Fruit fly (Drosophila melanogaster) whole organism, embryonic: Measurements from ENCODE around the gene Cpr23B.

ENCODE experiments used
- BtbVII ChIP-seq: fragments of 200-800 bp; sonication (Bioruptor generic); optimal IDR thresholded peaks from 3 replicates; lab custom pipeline; 2017; ENCODE audit warnings: missing biosample characterization, mild to moderate bottlenecking, missing genetic modification characterization
- CG10209 ChIP-seq: fragments of 200-800 bp; sonication (Bioruptor generic); optimal IDR thresholded peaks from 3 replicates; lab custom pipeline; 2017; ENCODE audit warnings: missing biosample characterization, mild to moderate bottlenecking, missing genetic modification characterization, missing genetic modification reagents
- CG11398 ChIP-seq: fragments of 200-800 bp; sonication (Bioruptor generic); optimal IDR thresholded peaks from 2 replicates; lab custom pipeline; 2016; ENCODE audit warnings: missing biosample characterization, missing genetic modification characterization
- CG1529 ChIP-seq: fragments of 200-800 bp; sonication (Bioruptor generic); optimal IDR thresholded peaks from 3 replicates; lab custom pipeline; 2018; ENCODE audit warnings: missing biosample characterization, missing genetic modification characterization
- CG1603 ChIP-seq: fragments of 200-800 bp; sonication (Bioruptor generic); optimal IDR thresholded peaks from 2 replicates; lab custom pipeline; 2019; ENCODE audit warnings: missing biosample characterization, mild to moderate bottlenecking, missing genetic modification characterization, moderate library complexity
- CG1647 ChIP-seq: fragments of 200-800 bp; sonication (Bioruptor generic); optimal IDR thresholded peaks from 3 replicates; lab custom pipeline; 2016; ENCODE audit warnings: missing biosample characterization, missing genetic modification characterization
- CG18764 ChIP-seq: fragments of 200-800 bp; sonication (Bioruptor generic); optimal IDR thresholded peaks from 3 replicates; lab custom pipeline; 2016; ENCODE audit warnings: missing biosample characterization, missing genetic modification characterization
- CG33213 ChIP-seq: fragments of 200-800 bp; sonication (Bioruptor generic); optimal IDR thresholded peaks from 3 replicates; lab custom pipeline; 2016; ENCODE audit warnings: missing biosample characterization, missing genetic modification characterization
- CG34422 ChIP-seq: fragments of 200-800 bp; sonication (Bioruptor generic); IDR thresholded peaks from 3 replicates; pipeline ENCODE4 v1.3.6; 2022; ENCODE audit warnings: missing biosample characterization, missing genetic modification characterization
- CG4404 ChIP-seq: fragments of 200-800 bp; sonication (Bioruptor generic); IDR thresholded peaks from 2 replicates; pipeline ENCODE4 v1.3.6; 2022; ENCODE audit warnings: missing biosample characterization, missing genetic modification characterization
- CG4854 ChIP-seq: fragments of 200-800 bp; sonication (Bioruptor generic); optimal IDR thresholded peaks from 2 replicates; lab custom pipeline; 2016; ENCODE audit warnings: missing biosample characterization, missing genetic modification characterization, inconsistent platforms
- CG6654 ChIP-seq: fragments of 200-800 bp; sonication (Bioruptor generic); optimal IDR thresholded peaks from 2 replicates; lab custom pipeline; 2017; ENCODE audit warnings: missing biosample characterization, mild to moderate bottlenecking, missing genetic modification characterization
- CG7786 ChIP-seq: fragments of 200-800 bp; sonication (Bioruptor generic); optimal IDR thresholded peaks from 2 replicates; lab custom pipeline; 2016; ENCODE audit warnings: missing biosample characterization, missing genetic modification characterization
- CG7987 ChIP-seq: fragments of 200-800 bp; sonication (Bioruptor generic); optimal IDR thresholded peaks from 2 replicates; lab custom pipeline; 2018; ENCODE audit warnings: missing biosample characterization, mild to moderate bottlenecking, missing genetic modification characterization, moderate library complexity
- CG9817 ChIP-seq: fragments of 200-800 bp; sonication (Bioruptor generic); optimal IDR thresholded peaks from 2 replicates; lab custom pipeline; 2018; ENCODE audit warnings: missing biosample characterization, mild to moderate bottlenecking, missing genetic modification characterization, moderate library complexity
- CG9932 ChIP-seq: fragments of 200-800 bp; sonication (Bioruptor generic); IDR thresholded peaks from 2 replicates; pipeline ENCODE4 v1.3.6; 2022; ENCODE audit warnings: missing biosample characterization, missing genetic modification characterization
- D19A ChIP-seq: fragments of 200-800 bp; optimal IDR thresholded peaks from 3 replicates; lab custom pipeline; 2019; ENCODE audit warnings: missing biosample characterization, mild to moderate bottlenecking, missing genetic modification characterization, moderate library complexity
- Dad ChIP-seq: fragments of 200-800 bp; sonication (Bioruptor generic); optimal IDR thresholded peaks from 3 replicates; lab custom pipeline; 2016; ENCODE audit warnings: missing biosample characterization, missing genetic modification characterization
- Deaf1 ChIP-seq: fragments of 200-800 bp; optimal IDR thresholded peaks from 3 replicates; lab custom pipeline; 2019; ENCODE audit warnings: missing biosample characterization, mild to moderate bottlenecking, missing genetic modification characterization, moderate library complexity
- E2f1 ChIP-seq: fragments of 200-800 bp; sonication (Bioruptor generic); IDR thresholded peaks from 2 replicates; pipeline ENCODE4 v1.3.6; 2022; ENCODE audit warnings: missing biosample characterization, missing genetic modification characterization
- H15 ChIP-seq: fragments of 200-800 bp; sonication (Bioruptor generic); IDR thresholded peaks from 3 replicates; pipeline ENCODE4 v1.3.6; 2022; ENCODE audit warnings: missing biosample characterization, missing genetic modification characterization
- Hmr ChIP-seq: fragments of 200-800 bp; sonication (Bioruptor generic); optimal IDR thresholded peaks from 3 replicates; lab custom pipeline; 2017; ENCODE audit warnings: mild to moderate bottlenecking, missing biosample characterization, missing genetic modification reagents, missing genetic modification characterization
- Lpt ChIP-seq: fragments of >200 bp; optimal IDR thresholded peaks from 2 replicates; lab custom pipeline; 2018; ENCODE audit warnings: missing biosample characterization, missing genetic modification characterization
- MBD-R2 ChIP-seq: fragments of 200-800 bp; sonication (Bioruptor generic); IDR thresholded peaks from 2 replicates; pipeline ENCODE4 v1.3.6; 2022; ENCODE audit warnings: missing biosample characterization, missing genetic modification characterization
- Myb ChIP-seq: fragments of 200-800 bp; sonication (Bioruptor generic); optimal IDR thresholded peaks from 2 replicates; lab custom pipeline; 2016; ENCODE audit warnings: missing biosample characterization, missing genetic modification characterization
- Nf-YB ChIP-seq: fragments of 200-800 bp; sonication (Bioruptor generic); optimal IDR thresholded peaks from 3 replicates; lab custom pipeline; 2019; ENCODE audit warnings: missing biosample characterization, mild to moderate bottlenecking, missing genetic modification characterization, moderate library complexity
- Opbp ChIP-seq: fragments of 200-800 bp; sonication (Bioruptor generic); IDR thresholded peaks from 3 replicates; pipeline ENCODE4 v1.3.6; 2022; ENCODE audit warnings: missing biosample characterization, missing genetic modification characterization; ENCODE audit not compliant: partially characterized antibody
- Ptx1 ChIP-seq: fragments of 200-800 bp; sonication (Bioruptor generic); IDR thresholded peaks from 2 replicates; pipeline ENCODE4 v1.3.6; 2022; ENCODE audit warnings: missing biosample characterization, missing genetic modification characterization
- al ChIP-seq: fragments of 200-800 bp; sonication (Bioruptor generic); IDR thresholded peaks from 2 replicates; pipeline ENCODE4 v1.3.6; 2022; ENCODE audit warnings: missing biosample characterization, missing genetic modification characterization
- amos ChIP-seq: fragments of 200-800 bp; sonication (Bioruptor generic); IDR thresholded peaks from 2 replicates; pipeline ENCODE4 v1.3.6; 2022; ENCODE audit warnings: missing biosample characterization, missing genetic modification characterization; ENCODE audit not compliant: partially characterized antibody
- bigmax ChIP-seq: fragments of 200-800 bp; sonication (Bioruptor generic); optimal IDR thresholded peaks from 2 replicates; lab custom pipeline; 2018; ENCODE audit warnings: missing biosample characterization, mild to moderate bottlenecking, missing genetic modification characterization
- bsh ChIP-seq, 2 experiments: fragments of 200-800 bp; sonication (Bioruptor generic); optimal IDR thresholded peaks; 2 replicates each; lab custom pipeline; 2017 to 2018; ENCODE audit warnings: mild to moderate bottlenecking in 2 of 2, missing biosample characterization in 2 of 2, missing genetic modification characterization in 2 of 2, moderate library complexity in 1 of 2
- cato ChIP-seq: fragments of 200-800 bp; sonication (Bioruptor generic); optimal IDR thresholded peaks from 2 replicates; lab custom pipeline; 2016; ENCODE audit warnings: missing biosample characterization, missing genetic modification characterization, borderline replicate concordance
- chn ChIP-seq: fragments of 200-800 bp; sonication (Bioruptor generic); optimal IDR thresholded peaks from 2 replicates; lab custom pipeline; 2016; ENCODE audit warnings: missing biosample characterization, missing genetic modification characterization
- ci ChIP-seq: fragments of 200-800 bp; sonication (Bioruptor generic); IDR thresholded peaks from 3 replicates; pipeline ENCODE4 v1.3.6; 2022; ENCODE audit warnings: missing biosample characterization, missing genetic modification characterization
- crol ChIP-seq: fragments of 200-800 bp; sonication (Bioruptor generic); IDR thresholded peaks from 2 replicates; pipeline ENCODE4 v1.3.6; 2022; ENCODE audit warnings: missing biosample characterization, missing genetic modification characterization
- cwo ChIP-seq: fragments of 200-800 bp; sonication (Bioruptor generic); optimal IDR thresholded peaks from 3 replicates; lab custom pipeline; 2017; ENCODE audit warnings: missing biosample characterization, missing genetic modification characterization, mild to moderate bottlenecking, moderate library complexity, missing genetic modification reagents
- ftz-f1 ChIP-seq: fragments of 200-800 bp; sonication (Bioruptor generic); optimal IDR thresholded peaks from 2 replicates; lab custom pipeline; 2016; ENCODE audit warnings: missing biosample characterization, missing genetic modification characterization
- gcm2 ChIP-seq: fragments of 200-800 bp; sonication (Bioruptor generic); optimal IDR thresholded peaks from 2 replicates; lab custom pipeline; 2016; ENCODE audit warnings: missing biosample characterization, missing genetic modification characterization
- gsb ChIP-seq: fragments of 200-800 bp; sonication (Bioruptor generic); IDR thresholded peaks from 2 replicates; pipeline ENCODE4 v1.3.6; 2022; ENCODE audit warnings: missing biosample characterization, missing genetic modification characterization
- kay ChIP-seq: fragments of 200-800 bp; sonication (Bioruptor generic); optimal IDR thresholded peaks from 2 replicates; lab custom pipeline; 2016; ENCODE audit warnings: missing biosample characterization, missing genetic modification characterization
- luna ChIP-seq: fragments of 200-800 bp; sonication (Bioruptor generic); optimal IDR thresholded peaks from 2 replicates; lab custom pipeline; 2016; ENCODE audit warnings: missing biosample characterization, missing genetic modification characterization
- mld ChIP-seq: fragments of 200-800 bp; sonication (Bioruptor generic); IDR thresholded peaks from 3 replicates; pipeline ENCODE4 v1.3.6; 2022; ENCODE audit warnings: missing biosample characterization, missing genetic modification characterization; ENCODE audit not compliant: partially characterized antibody
- pnt ChIP-seq: fragments of 200-800 bp; sonication (Bioruptor generic); optimal IDR thresholded peaks from 3 replicates; lab custom pipeline; 2016; ENCODE audit warnings: missing biosample characterization, missing genetic modification characterization
- ranshi ChIP-seq: fragments of 200-800 bp; sonication (Bioruptor generic); IDR thresholded peaks from 2 replicates; pipeline ENCODE4 v1.3.6; 2022; ENCODE audit warnings: missing biosample characterization, missing genetic modification characterization
- seq ChIP-seq: fragments of 200-800 bp; sonication (Bioruptor generic); IDR thresholded peaks from 2 replicates; pipeline ENCODE4 v1.3.6; 2022; ENCODE audit warnings: missing biosample characterization, missing genetic modification characterization
- sob ChIP-seq: fragments of 200-800 bp; sonication (Bioruptor generic); IDR thresholded peaks from 2 replicates; pipeline ENCODE4 v1.3.6; 2022; ENCODE audit warnings: missing biosample characterization, missing genetic modification characterization
- sr ChIP-seq: fragments of 200-800 bp; sonication (Bioruptor generic); IDR thresholded peaks from 3 replicates; pipeline ENCODE4 v1.3.6; 2022; ENCODE audit warnings: missing biosample characterization, missing genetic modification characterization
- vnd ChIP-seq: fragments of 200-800 bp; sonication (Bioruptor generic); IDR thresholded peaks from 3 replicates; pipeline ENCODE4 v1.3.6; 2022; ENCODE audit warnings: missing biosample characterization, missing genetic modification characterization; ENCODE audit not compliant: partially characterized antibody
- vvl ChIP-seq: fragments of 200-800 bp; sonication (Bioruptor generic); IDR thresholded peaks from 2 replicates; pipeline ENCODE4 v1.3.6; 2022; ENCODE audit warnings: missing biosample characterization, missing genetic modification characterization
- zen ChIP-seq: fragments of 200-800 bp; sonication (Bioruptor generic); optimal IDR thresholded peaks from 3 replicates; lab custom pipeline; 2018; ENCODE audit warnings: missing biosample characterization, mild to moderate bottlenecking, missing genetic modification characterization, moderate library complexity

The Cpr23B gene

DNA sequence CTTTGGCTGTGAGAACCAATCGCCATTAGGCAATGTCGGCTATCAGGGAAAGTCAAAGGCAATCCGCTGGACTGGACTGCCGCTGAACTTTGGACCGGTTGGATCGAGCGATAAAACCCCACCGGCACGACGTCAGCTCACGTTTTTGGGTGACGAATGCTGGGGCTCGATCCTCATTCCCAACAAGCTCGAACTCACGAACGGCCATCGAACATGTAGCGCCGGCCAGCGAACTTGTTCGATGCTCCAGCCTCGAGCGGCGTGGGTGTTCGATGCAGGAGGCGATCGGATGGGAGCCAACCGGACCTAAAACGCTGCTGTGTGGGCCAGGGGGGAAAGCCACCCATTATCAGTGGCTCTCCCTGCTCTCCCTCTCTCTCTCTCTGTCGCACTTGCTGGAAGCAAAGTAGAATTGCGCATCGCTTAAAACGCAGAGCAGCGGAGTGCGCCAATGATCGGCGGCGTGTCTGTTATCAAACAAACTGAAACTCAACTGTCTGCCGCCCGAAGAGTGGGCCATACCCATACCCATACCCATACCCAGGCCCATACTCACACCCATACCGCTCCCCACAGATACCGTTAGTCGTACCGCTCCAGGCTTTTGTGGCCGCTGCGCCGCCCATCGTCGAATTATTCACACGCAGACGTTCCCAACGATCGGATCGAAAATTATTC is 33.4 kb upstream of the Cpr23B start, which contains the start of gene daw (continued):
- TF ChIP-seq CG4854 (GFP tag; lab: Kevin White, UChicago) (no peak), CG34422 (GFP tag; lab: Robert Waterston, UW) (no peak), Hmr (GFP tag; lab: Kevin White, UChicago) (no peak), D19A (tag; lab: Kevin White, UChicago) (no peak), bsh (GFP tag; optimal IDR thresholded peaks at IDR 0.05; lab: Kevin White, UChicago) (peak in 1 of 2 experiments; percentile 77), mld (GFP tag; lab: Robert Waterston, UW) (no peak), luna (GFP tag; lab: Kevin White, UChicago) (no peak), Opbp (GFP tag; lab: Robert Waterston, UW) (no peak), vvl (GFP tag; lab: Robert Waterston, UW) (no peak), Deaf1 (peak; percentile 73), BtbVII (GFP tag; lab: Kevin White, UChicago) (no peak), sr (no peak), cwo (GFP tag; lab: Kevin White, UChicago) (peak; percentile 86), ftz-f1 (GFP tag; lab: Kevin White, UChicago) (peak; percentile 11), CG6654 (no peak), CG33213 (GFP tag; lab: Kevin White, UChicago) (no peak), amos (GFP tag; lab: Robert Waterston, UW) (no peak), vnd (GFP tag; lab: Robert Waterston, UW) (no peak), CG11398 (GFP tag; lab: Kevin White, UChicago) (no peak), H15 (GFP tag; lab: Robert Waterston, UW) (no peak), CG1529 (GFP tag; lab: Kevin White, UChicago) (no peak), bigmax (GFP tag; lab: Kevin White, UChicago) (no peak), Dad (GFP tag; lab: Kevin White, UChicago) (no peak), gcm2 (no peak), MBD-R2 (GFP tag; lab: Robert Waterston, UW) (no peak; the same call in 1 of the 2 replicates), crol (peak; percentile 90), CG7987 (GFP tag; lab: Kevin White, UChicago) (no peak), CG4404 (GFP tag; lab: Robert Waterston, UW) (no peak), Lpt (GFP tag; lab: Kevin White, UChicago) (no peak), CG7786 (GFP tag; lab: Kevin White, UChicago) (no peak), al (GFP tag; lab: Robert Waterston, UW) (no peak), chn (peak; percentile 21), sob (GFP tag; lab: Robert Waterston, UW) (peak; percentile 22; the same call in 1 of the 2 replicates), Nf-YB (GFP tag; lab: Kevin White, UChicago) (peak; percentile 74), cato (GFP tag; lab: Kevin White, UChicago) (no peak), CG1647 (no peak), seq (GFP tag; lab: Robert Waterston, UW) (no peak), kay (GFP tag; lab: Kevin White, UChicago) (no peak), E2f1 (no peak), ranshi (no peak), Ptx1 (no peak), ci (GFP tag; lab: Robert Waterston, UW) (0 out of 3 replicates have a peak, but pooled peaks have one; percentile 42), gsb (GFP tag; lab: Robert Waterston, UW) (no peak), CG9817 (tag; lab: Kevin White, UChicago) (no peak), Myb (GFP tag; lab: Kevin White, UChicago) (no peak), CG1603 (tag; lab: Kevin White, UChicago) (no peak), pnt (GFP tag; lab: Kevin White, UChicago) (no peak), CG9932 (GFP tag; lab: Robert Waterston, UW) (no peak), zen (tag; lab: Kevin White, UChicago) (no peak), CG10209 (GFP tag; lab: Kevin White, UChicago) (no peak), CG18764 (no peak)
